Fruit fly (Drosophila melanogaster) whole organism, adult: ENCODE results near the gene CG15865.
A peak's percentile ranks its signal among the peaks of the same experiment; 100 is the strongest.

Experiments used
- CG11617 ChIP-seq: fragments of 200-800 bp; sonication (Bioruptor generic); optimal IDR thresholded peaks from 2 replicates; lab custom pipeline; 2017; ENCODE audit warnings: mild to moderate bottlenecking, missing biosample characterization, missing genetic modification reagents, missing genetic modification characterization
- CG12768 ChIP-seq: fragments of 200-800 bp; sonication (Bioruptor generic); optimal IDR thresholded peaks from 2 replicates; lab custom pipeline; 2017; ENCODE audit warnings: missing biosample characterization, missing genetic modification characterization, mild to moderate bottlenecking, moderate library complexity, missing genetic modification reagents
- CG7101 ChIP-seq: fragments of 200-800 bp; sonication (Bioruptor generic); optimal IDR thresholded peaks from 2 replicates; lab custom pipeline; 2018; ENCODE audit warnings: missing biosample characterization, mild to moderate bottlenecking, missing genetic modification characterization, moderate library complexity
- Clk ChIP-seq: fragments of 200-800 bp; sonication (Bioruptor generic); optimal IDR thresholded peaks from 2 replicates; lab custom pipeline; 2017; ENCODE audit warnings: missing biosample characterization, missing genetic modification characterization
- Crg-1 ChIP-seq: fragments of 200-800 bp; sonication (Bioruptor generic); optimal IDR thresholded peaks from 2 replicates; lab custom pipeline; 2016; ENCODE audit warnings: missing biosample characterization, missing genetic modification characterization
- Mnt ChIP-seq: fragments of 200-800 bp; sonication (Bioruptor generic); optimal IDR thresholded peaks from 2 replicates; lab custom pipeline; 2016; ENCODE audit warnings: missing biosample characterization, mild to moderate bottlenecking, missing genetic modification characterization
- bab1 ChIP-seq: fragments of 200-800 bp; sonication (Bioruptor generic); optimal IDR thresholded peaks from 3 replicates; lab custom pipeline; 2019; ENCODE audit warnings: missing biosample characterization, mild to moderate bottlenecking, missing genetic modification characterization, moderate library complexity
- kay ChIP-seq: fragments of 200-800 bp; sonication (Bioruptor generic); peaks from one replicate; lab custom pipeline; 2016; ENCODE audit warnings: missing biosample characterization, missing genetic modification characterization, borderline replicate concordance
- tj ChIP-seq: fragments of 200-800 bp; sonication (Bioruptor generic); optimal IDR thresholded peaks from 3 replicates; lab custom pipeline; 2017; ENCODE audit warnings: missing biosample characterization, mild to moderate bottlenecking, missing genetic modification characterization, moderate library complexity

DNA sequence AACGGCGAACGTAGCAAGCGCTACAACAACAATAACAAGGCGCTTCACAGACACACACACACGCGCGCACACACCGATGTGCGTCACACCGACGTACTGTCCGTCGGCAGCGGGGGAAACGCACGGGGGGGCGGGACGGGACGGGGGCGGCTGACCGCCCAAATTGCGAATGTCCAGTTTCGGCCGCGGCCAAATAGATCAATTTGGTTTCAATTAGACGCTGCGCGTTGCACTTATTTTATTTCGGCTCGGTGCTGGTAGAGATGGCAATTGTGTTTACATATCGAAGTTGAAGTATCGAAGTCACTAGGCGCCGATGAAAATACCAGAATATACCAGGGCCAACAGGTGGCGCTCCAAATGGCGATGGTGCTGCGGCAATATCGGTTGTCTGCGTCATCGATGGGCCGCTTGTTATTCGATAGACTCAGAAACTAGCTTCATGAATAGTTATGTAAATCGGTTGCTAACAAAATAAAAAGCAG is 27.1 kb downstream of the CG15865 start, which contains the start of gene Rok:
- TF ChIP-seq CG7101 (tag; lab: Kevin White, UChicago) (no peak), kay (GFP tag; lab: Kevin White, UChicago) (no peak), Clk (GFP tag; lab: Kevin White, UChicago) (no peak), tj (GFP tag; lab: Kevin White, UChicago) (peak; percentile 41), CG12768 (GFP tag; lab: Kevin White, UChicago) (no peak), Mnt (GFP tag; lab: Kevin White, UChicago) (no peak), bab1 (GFP tag; lab: Kevin White, UChicago) (no peak), Crg-1 (GFP tag; lab: Kevin White, UChicago) (no peak), CG11617 (GFP tag; lab: Kevin White, UChicago) (no peak)
